Worm (Caenorhabditis elegans): ENCODE results near the gene F08G12.5.

F08G12.5 gene

DNA sequence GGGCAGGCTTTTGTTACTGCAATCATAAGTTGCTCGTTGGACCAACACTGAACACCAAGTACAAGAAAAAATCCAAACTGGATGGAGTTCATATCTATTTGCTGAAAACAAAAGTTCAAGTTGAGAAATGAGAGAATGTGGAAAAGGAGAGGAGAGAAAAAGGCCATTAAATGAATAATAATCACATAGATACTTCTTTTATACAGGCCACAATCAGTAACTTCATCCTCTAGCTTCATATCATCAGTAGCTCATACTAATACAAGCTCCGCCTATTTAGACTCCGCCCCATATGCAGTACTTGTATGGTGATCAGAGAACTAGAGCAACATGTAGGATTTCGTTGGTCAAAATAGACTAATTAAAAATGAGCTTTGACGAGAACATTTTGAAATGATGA is 30.8 kb downstream of the F08G12.5 start, which contains the start of gene F38B2.2:
F38B2.2 (minus strand) TSS at position 101 of the 400 bp plus-strand sequence.
- peak; percentile 47 for TF ChIP-seq ceh-8 (GFP tag; optimal IDR thresholded peaks at IDR 0.05)
- no peak for TF ChIP-seq ets-5 (GFP tag; IDR thresholded peaks at IDR 0.05)

DNA sequence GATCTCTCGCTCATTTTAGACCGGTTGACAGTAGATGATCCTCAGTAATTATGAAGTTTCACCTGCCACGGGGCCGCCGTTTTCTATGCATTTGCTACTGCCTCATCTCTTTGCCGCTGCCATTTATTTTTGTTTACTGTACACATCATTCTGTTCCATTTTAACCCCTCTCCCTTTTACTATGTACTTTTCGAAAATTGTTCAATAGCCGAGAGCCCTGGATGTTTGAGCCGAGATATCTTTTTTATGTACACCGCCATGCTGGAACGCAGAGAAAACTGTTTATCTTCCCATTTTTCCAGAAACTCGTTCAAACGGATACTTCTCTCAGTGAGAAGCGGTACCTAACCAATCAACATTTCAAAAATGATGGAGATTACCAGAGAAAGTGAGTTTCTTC is 39.2 kb downstream of the F08G12.5 start, which contains the start of gene ifa-1:
ifa-1 (plus strand) TSS at position 301 of the 400 bp plus-strand sequence.
- TF ChIP-seq lin-14 (GFP tag; optimal IDR thresholded peaks at IDR 0.05) (no peak), ceh-8 (GFP tag; optimal IDR thresholded peaks at IDR 0.05) (no peak), pax-3 (tag; optimal IDR thresholded peaks at IDR 0.05) (no peak), dpl-1 (GFP tag; optimal IDR thresholded peaks at IDR 0.05) (no peak), swsn-7 (tag; optimal IDR thresholded peaks at IDR 0.05) (no peak), aly-2 (tag; optimal IDR thresholded peaks at IDR 0.05) (no peak)

ce11 chrX:11268970-11269369 is 41.1 kb downstream of the F08G12.5 start, which contains the start of gene C03A3.3:
Gene C03A3.3, minus strand, starts transcription at chrX:11269070.
- TF ChIP-seq ama-1 (optimal IDR thresholded peaks at IDR 0.05), result no peak
- no peak for TF ChIP-seq unc-130 (tag; optimal IDR thresholded peaks at IDR 0.05)

ce11 chrX:11266711-11267110 is 43.4 kb downstream of the F08G12.5 start, which contains the start of gene C03A3.9:
Gene C03A3.9, plus strand, starts transcription at chrX:11267011.
- no peak for TF ChIP-seq efl-1 (optimal IDR thresholded peaks at IDR 0.05)
- TF ChIP-seq efl-1 (GFP tag; optimal IDR thresholded peaks at IDR 0.05 in 1 of 2), result no peak
- TF ChIP-seq nhr-76 (tag; optimal IDR thresholded peaks at IDR 0.05), result no peak
- TF ChIP-seq blmp-1 (tag; optimal IDR thresholded peaks at IDR 0.05), result peak; percentile 14

DNA sequence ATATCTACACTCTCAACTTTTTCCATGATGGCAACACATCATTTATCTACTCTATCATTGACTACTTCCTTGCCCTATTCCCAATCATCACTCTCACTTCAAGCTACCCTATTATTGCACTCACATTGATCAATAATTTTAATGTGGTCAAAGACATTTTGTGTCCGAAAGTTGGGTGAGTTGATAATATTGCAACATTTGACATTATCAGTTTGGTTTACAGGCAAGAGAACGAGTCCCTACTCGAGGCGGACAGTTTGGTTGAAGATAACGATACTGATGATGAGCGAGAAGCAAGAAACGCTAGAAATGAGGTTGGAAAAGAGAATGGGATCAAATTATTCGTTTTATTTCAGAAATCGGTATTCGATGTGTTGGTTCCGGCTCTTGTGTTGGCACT is 45.4 kb downstream of the F08G12.5 start:
- TF ChIP-seq hlh-4 (tag; optimal IDR thresholded peaks at IDR 0.05) (no peak), nhr-71 (tag; optimal IDR thresholded peaks at IDR 0.05) (no peak), isw-1 (GFP tag; IDR thresholded peaks at IDR 0.05) (no peak), dpl-1 (GFP tag; optimal IDR thresholded peaks at IDR 0.05) (no peak), ces-1 (GFP tag; optimal IDR thresholded peaks at IDR 0.05) (no peak), unc-30 (tag; optimal IDR thresholded peaks at IDR 0.05) (no peak), elt-2 (tag; optimal IDR thresholded peaks at IDR 0.05) (peak; percentile 71), efl-1 (optimal IDR thresholded peaks at IDR 0.05) (no peak), efl-1 (GFP tag; optimal IDR thresholded peaks at IDR 0.05 in 1 of 2) (no peak), lin-35 (GFP tag; optimal IDR thresholded peaks at IDR 0.05) (peak in 1 of 2 experiments; percentile 32), nhr-77 (tag; optimal IDR thresholded peaks at IDR 0.05) (no peak), swsn-7 (tag; optimal IDR thresholded peaks at IDR 0.05) (no peak), lir-3 (tag; optimal IDR thresholded peaks at IDR 0.05; ENCODE audit: poor library complexity) (no peak), lin-14 (GFP tag; optimal IDR thresholded peaks at IDR 0.05) (peak; percentile 20), mef-2 (tag; optimal IDR thresholded peaks at IDR 0.05) (no peak), egl-27 (tag; optimal IDR thresholded peaks at IDR 0.05) (no peak)

DNA sequence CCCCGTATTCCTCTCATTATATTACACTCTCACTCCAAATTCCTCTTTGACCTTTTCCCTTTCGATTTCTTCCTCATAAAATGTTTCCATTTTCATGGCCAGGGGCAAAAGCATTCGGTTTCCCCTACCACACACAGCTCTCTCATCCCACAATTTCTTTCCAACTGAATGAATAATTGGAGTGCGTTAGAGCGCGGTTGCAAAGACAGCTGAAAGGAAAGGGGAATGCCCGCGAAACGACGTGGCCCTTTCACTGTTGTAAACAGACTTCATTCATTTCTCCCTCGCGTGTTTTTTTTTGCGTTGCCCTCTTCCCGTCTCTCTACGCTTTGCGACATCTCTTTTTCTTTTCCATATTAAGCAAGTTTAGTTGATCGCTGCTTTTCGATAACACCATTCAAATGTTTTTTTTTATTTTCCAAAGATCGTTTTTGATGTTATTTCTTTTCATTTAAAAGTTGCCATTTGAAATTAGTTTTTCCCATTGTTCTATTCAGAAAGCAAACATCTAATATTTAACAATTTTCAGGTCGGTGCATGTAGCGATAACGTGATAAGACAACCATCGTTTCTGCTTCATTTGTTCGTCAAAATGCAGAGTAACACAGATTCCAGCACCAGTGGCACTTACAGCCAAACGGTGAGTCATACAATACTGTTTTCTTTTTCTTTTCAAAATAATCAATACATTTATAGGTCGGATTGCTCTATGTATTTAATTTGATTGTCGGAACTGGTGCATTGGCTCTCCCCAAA is 47.6 kb downstream of the F08G12.5 start, which contains the start of gene C03A3.2:
C03A3.2 (plus strand) TSS at position 530 of the 756 bp plus-strand sequence.
- TF ChIP-seq elt-2 (tag; optimal IDR thresholded peaks at IDR 0.05) (peak; percentile 5), lin-13 (GFP tag; optimal IDR thresholded peaks at IDR 0.05) (peak; percentile 43), lir-3 (tag; optimal IDR thresholded peaks at IDR 0.05; ENCODE audit: poor library complexity) (peak; percentile 21), ceh-88 (GFP tag; IDR thresholded peaks at IDR 0.05) (no peak), nhr-19 (GFP tag; conservative IDR thresholded peaks at IDR 0.05) (peak; percentile 33), nhr-11 (tag; optimal IDR thresholded peaks at IDR 0.05) (no peak), nhr-85 (tag) (peak; percentile 71), aha-1 (tag; optimal IDR thresholded peaks at IDR 0.05) (no peak), tlp-1 (tag; optimal IDR thresholded peaks at IDR 0.05) (no peak), nhr-90 (tag; optimal IDR thresholded peaks at IDR 0.05; ENCODE audit: poor library complexity) (no peak), lin-35 (GFP tag; optimal IDR thresholded peaks at IDR 0.05) (peak; percentile 52 to 72), fos-1 (tag; optimal IDR thresholded peaks at IDR 0.05) (peak; percentile 67), jun-1 (tag; optimal IDR thresholded peaks at IDR 0.05) (no peak), nhr-237 (tag; optimal IDR thresholded peaks at IDR 0.05) (no peak), ceh-8 (GFP tag; optimal IDR thresholded peaks at IDR 0.05) (peak; percentile 10), vab-15 (tag; optimal IDR thresholded peaks at IDR 0.05) (peak; percentile 92), ceh-82 (tag; optimal IDR thresholded peaks at IDR 0.05) (peak; percentile 10 to 87 (median 64)), ces-1 (GFP tag; optimal IDR thresholded peaks at IDR 0.05) (no peak), C16A3.4 (tag; optimal IDR thresholded peaks at IDR 0.05) (peak; percentile 65), alr-1 (tag; optimal IDR thresholded peaks at IDR 0.05; ENCODE audit: borderline replicate concordance) (no peak), ets-5 (GFP tag; IDR thresholded peaks at IDR 0.05) (no peak), lin-14 (GFP tag; optimal IDR thresholded peaks at IDR 0.05) (peak; percentile 96), unc-62 (GFP tag; optimal IDR thresholded peaks at IDR 0.05) (no peak)
